Fruit fly (Drosophila melanogaster): ENCODE results near the gene zetaCOP.
A peak's percentile ranks its signal among the peaks of the same experiment; 100 is the strongest.

Gene zetaCOP

DNA sequence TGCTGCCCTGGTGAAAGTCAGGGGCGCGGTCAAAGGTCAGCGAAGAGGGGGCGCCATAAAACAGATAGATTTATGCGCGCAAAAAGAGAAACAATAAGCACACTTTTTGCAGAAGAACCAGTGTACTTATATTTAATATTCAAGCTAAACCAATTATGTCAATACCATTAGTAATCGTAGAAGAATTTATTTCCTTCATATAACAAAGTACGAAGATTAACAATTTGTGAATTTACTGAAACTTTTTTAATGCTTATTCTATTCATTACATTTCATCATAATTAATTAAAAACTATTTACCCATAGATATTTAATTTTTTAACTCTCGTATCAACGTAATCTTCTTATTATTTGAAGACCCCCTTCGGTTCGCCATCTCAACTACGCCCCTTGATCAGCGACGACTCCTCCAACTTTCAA lies 31.3 kb downstream of the zetaCOP start:
- TF ChIP-seq Ets98B (GFP tag; IDR thresholded peaks at IDR 0.05) (no peak), CG4496 (GFP tag; IDR thresholded peaks at IDR 0.05) (no peak), rn (GFP tag; IDR thresholded peaks at IDR 0.05) (no peak), CG32121 (GFP tag; IDR thresholded peaks at IDR 0.05) (peak; percentile 35; the same call in 1 of the 2 replicates), EcR (GFP tag; optimal IDR thresholded peaks at IDR 0.05) (no peak), CG34367 (tag; optimal IDR thresholded peaks at IDR 0.05) (peak; percentile 64), Pif1B (GFP tag; optimal IDR thresholded peaks at IDR 0.05) (peak; percentile 63), CG8159 (tag; optimal IDR thresholded peaks at IDR 0.05) (peak; percentile 85), D1 (tag; optimal IDR thresholded peaks at IDR 0.05) (peak; percentile 68), CG13204 (GFP tag; optimal IDR thresholded peaks at IDR 0.05) (peak; percentile 46), CG10348 (GFP tag; IDR thresholded peaks at IDR 0.05) (no peak), CG8301 (tag; optimal IDR thresholded peaks at IDR 0.05) (peak; percentile 74), Pif1A (GFP tag; optimal IDR thresholded peaks at IDR 0.05) (peak; percentile 81), CG9948 (tag; optimal IDR thresholded peaks at IDR 0.05) (peak; percentile 83), CG14655 (GFP tag; optimal IDR thresholded peaks at IDR 0.05) (peak; percentile 89), CG15710 (tag; optimal IDR thresholded peaks at IDR 0.05) (peak; percentile 77), Snoo (tag; optimal IDR thresholded peaks at IDR 0.05) (peak; percentile 74), gl (tag; optimal IDR thresholded peaks at IDR 0.05) (peak; percentile 6), CG17806 (tag; optimal IDR thresholded peaks at IDR 0.05) (peak; percentile 57), CG12605 (GFP tag; IDR thresholded peaks at IDR 0.05) (no peak), fd96Ca (GFP tag; IDR thresholded peaks at IDR 0.05) (no peak; the same call in 2 of the 3 replicates)

DNA sequence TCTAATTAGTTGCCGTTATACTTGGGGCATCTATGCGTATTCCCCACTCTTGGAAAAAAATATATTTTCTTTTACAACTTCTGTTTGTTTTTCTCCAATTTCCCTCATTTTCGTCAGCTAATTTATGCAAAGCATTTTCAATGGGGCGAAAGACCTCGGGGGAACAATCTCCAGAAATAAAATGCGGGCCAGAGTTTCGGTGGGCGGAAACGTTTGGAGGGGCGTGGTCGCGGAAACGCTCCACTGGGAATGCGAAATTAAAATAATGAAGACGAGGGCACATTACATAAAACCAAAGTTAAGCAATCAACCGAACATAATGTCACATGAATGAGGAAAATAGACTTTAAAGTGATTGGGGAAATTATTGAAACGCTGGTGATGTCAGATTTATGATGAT lies 32.3 kb downstream of the zetaCOP start:
- TF ChIP-seq Snoo (tag; optimal IDR thresholded peaks at IDR 0.05) (no peak), CG9948 (tag; optimal IDR thresholded peaks at IDR 0.05) (no peak), CG12605 (GFP tag; IDR thresholded peaks at IDR 0.05) (no peak), CG10348 (GFP tag; IDR thresholded peaks at IDR 0.05) (no peak), CG8301 (tag; optimal IDR thresholded peaks at IDR 0.05) (no peak), CG4496 (GFP tag; IDR thresholded peaks at IDR 0.05) (no peak), CG13204 (GFP tag; optimal IDR thresholded peaks at IDR 0.05) (no peak), D1 (tag; optimal IDR thresholded peaks at IDR 0.05) (no peak), CG14655 (GFP tag; optimal IDR thresholded peaks at IDR 0.05) (no peak), EcR (GFP tag; optimal IDR thresholded peaks at IDR 0.05) (no peak), gl (tag; optimal IDR thresholded peaks at IDR 0.05) (no peak), Pif1A (GFP tag; optimal IDR thresholded peaks at IDR 0.05) (no peak), CG17806 (tag; optimal IDR thresholded peaks at IDR 0.05) (no peak), Pif1B (GFP tag; optimal IDR thresholded peaks at IDR 0.05) (no peak), CG32121 (GFP tag; IDR thresholded peaks at IDR 0.05) (no peak), CG8159 (tag; optimal IDR thresholded peaks at IDR 0.05) (no peak)

DNA sequence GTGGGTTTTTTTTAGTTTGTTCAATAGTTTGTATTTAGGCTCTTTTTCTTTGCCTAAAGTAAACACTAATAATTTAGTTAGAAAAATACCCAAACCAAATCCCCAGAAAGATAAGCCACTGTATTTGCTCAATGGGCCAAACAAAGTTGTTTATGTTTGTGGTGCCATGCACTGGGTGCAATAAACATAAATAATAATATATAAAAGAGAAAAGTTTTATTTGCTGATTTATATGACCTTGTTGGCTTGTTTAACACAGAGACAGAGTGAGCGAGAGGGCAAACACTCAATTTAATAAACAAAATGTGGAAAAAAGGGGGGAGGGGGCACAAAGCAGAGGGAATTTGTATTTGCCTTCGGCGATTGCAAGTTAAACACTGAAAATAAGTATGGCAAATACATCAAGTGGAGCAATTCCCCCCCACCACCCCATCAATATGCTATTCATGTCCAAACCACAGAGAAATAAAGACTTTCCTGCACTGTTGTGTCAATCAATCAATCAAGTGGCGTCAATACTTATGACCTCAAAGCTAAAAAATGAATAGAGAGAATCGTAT lies 32.8 kb downstream of the zetaCOP start:
- peak; percentile 34 for TF ChIP-seq Snoo (tag; optimal IDR thresholded peaks at IDR 0.05)
- no peak for TF ChIP-seq CG12605 (GFP tag; IDR thresholded peaks at IDR 0.05)
- no peak for TF ChIP-seq CG13204 (GFP tag; optimal IDR thresholded peaks at IDR 0.05)

DNA sequence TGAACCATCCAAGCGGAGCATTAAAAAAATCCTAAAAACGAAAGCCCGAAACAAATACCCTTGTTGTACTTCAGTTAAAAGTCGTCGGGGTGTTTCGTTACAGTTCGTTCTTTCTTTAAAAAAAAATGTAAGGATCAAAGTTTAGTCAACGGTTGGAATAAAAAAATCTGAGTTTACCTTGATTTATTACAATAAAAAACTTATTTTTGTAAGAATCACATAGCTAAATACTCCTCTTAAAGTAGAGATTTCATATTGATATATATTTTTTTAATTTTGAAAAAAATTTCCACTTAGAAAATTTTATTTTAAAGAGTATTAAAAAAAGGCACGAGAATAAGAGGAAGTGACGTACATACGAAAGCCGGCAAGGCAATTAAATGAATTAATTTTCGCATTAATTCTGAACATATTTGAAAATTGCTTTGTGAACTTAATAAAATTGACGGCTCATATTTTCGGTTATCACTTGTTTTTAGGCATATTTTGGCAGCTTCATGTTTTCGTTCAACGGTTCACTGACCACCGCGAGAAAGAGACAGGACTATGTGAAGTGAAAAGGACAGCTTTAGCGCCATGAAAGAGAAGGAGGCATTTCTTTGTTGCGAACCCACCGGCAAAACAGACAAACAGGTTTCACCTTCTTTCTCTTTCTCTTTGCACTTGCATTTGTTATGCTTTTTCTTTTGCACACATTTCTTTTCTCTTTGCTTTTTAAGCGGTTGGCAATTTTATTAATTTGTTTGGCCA lies 34.5 kb downstream of the zetaCOP start:
- TF ChIP-seq Ets98B (GFP tag; IDR thresholded peaks at IDR 0.05) (peak; percentile 34; the same call in 1 of the 2 replicates), CG13204 (GFP tag; optimal IDR thresholded peaks at IDR 0.05) (no peak), CG15710 (tag; optimal IDR thresholded peaks at IDR 0.05) (peak; percentile 2), CG9948 (tag; optimal IDR thresholded peaks at IDR 0.05) (peak; percentile 2), CG8159 (tag; optimal IDR thresholded peaks at IDR 0.05) (peak; percentile 47), EcR (GFP tag; optimal IDR thresholded peaks at IDR 0.05) (peak; percentile 80), CG14655 (GFP tag; optimal IDR thresholded peaks at IDR 0.05) (peak; percentile 3), gl (tag; optimal IDR thresholded peaks at IDR 0.05) (no peak), Snoo (tag; optimal IDR thresholded peaks at IDR 0.05) (peak; percentile 27)

DNA sequence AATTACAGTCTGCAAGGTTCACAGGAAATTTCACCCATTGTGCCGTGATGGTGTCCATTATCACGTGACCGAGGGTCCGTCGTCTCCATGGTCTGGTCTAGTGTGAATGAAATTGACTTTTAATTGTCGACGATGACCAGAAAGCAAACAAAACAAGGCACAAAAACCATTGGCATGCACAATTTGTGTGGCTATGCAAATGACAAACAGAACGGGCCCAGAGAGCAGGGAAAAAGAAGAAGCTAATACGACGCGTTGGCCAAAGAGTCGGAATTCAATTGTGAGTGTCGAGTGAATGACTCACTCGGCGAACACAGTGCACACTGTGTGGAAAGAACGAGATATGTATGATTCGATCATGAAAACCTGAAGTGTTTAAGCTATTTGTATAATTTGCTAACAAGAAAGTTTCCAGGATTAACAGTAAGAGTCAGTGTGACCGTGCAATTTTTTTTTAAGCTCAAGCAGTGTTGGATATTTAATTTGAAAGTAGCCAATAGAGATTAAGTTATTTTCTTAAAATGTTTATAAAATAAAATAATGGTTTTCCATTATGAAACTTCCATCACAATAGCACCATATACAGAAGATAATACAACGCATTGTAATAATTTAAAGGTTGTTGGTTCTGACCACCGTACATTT lies 37.7 kb downstream of the zetaCOP start:
- no peak for TF ChIP-seq D1 (tag; optimal IDR thresholded peaks at IDR 0.05)
- TF ChIP-seq Pif1A (GFP tag; optimal IDR thresholded peaks at IDR 0.05), result peak; percentile 40
- TF ChIP-seq Snoo (tag; optimal IDR thresholded peaks at IDR 0.05), result no peak
- peak; percentile 14; the same call in 1 of the 2 replicates for TF ChIP-seq Ets98B (GFP tag; IDR thresholded peaks at IDR 0.05)
- TF ChIP-seq CG34367 (tag; optimal IDR thresholded peaks at IDR 0.05), result no peak
- 0 out of 3 replicates have a peak, but pooled peaks have one; percentile 23 for TF ChIP-seq CG4496 (GFP tag; IDR thresholded peaks at IDR 0.05)
- TF ChIP-seq CG32121 (GFP tag; IDR thresholded peaks at IDR 0.05), result no peak
- no peak for TF ChIP-seq CG17806 (tag; optimal IDR thresholded peaks at IDR 0.05)
- TF ChIP-seq CG8301 (tag; optimal IDR thresholded peaks at IDR 0.05), result peak; percentile 9
- no peak for TF ChIP-seq EcR (GFP tag; optimal IDR thresholded peaks at IDR 0.05)
- no peak for TF ChIP-seq CG15710 (tag; optimal IDR thresholded peaks at IDR 0.05)
- TF ChIP-seq CG8159 (tag; optimal IDR thresholded peaks at IDR 0.05), result no peak
- TF ChIP-seq CG10348 (GFP tag; IDR thresholded peaks at IDR 0.05), result no peak
- TF ChIP-seq CG13204 (GFP tag; optimal IDR thresholded peaks at IDR 0.05), result no peak
- peak; percentile 30 for TF ChIP-seq Pif1B (GFP tag; optimal IDR thresholded peaks at IDR 0.05)
- no peak for TF ChIP-seq fd96Ca (GFP tag; IDR thresholded peaks at IDR 0.05)
- TF ChIP-seq CG14655 (GFP tag; optimal IDR thresholded peaks at IDR 0.05), result peak; percentile 27
